Fruit fly (Drosophila melanogaster) whole organism, larva: ENCODE results near the gene CG14711.

Source experiments
- noc ChIP-seq: fragments of 200-800 bp; sonication (Bioruptor generic); optimal IDR thresholded peaks from 3 replicates; lab custom pipeline; 2019; ENCODE audit warnings: missing biosample characterization, mild to moderate bottlenecking, missing genetic modification characterization, moderate library complexity

CG14711 gene

DNA sequence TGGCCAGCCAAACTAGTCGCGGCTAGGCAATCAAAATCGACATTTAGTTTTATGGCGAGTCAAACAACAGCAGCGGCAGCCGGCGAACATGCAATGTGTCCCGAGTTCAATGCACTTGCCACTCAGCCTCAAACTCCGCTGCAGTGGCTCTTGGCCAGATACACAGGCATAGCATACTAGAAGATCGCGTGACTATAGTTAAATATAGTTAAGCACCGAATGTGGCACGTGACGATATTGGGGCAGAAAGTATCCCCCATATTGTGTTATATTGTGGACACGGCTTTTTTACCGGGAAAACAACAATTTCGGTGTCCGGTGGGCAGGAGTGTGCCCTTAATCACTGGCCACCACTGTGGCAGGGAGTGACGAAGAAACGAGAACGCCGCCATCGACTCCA lies 5.3 kb upstream of the CG14711 start:
- TF ChIP-seq noc (tag; lab: Kevin White, UChicago), result no peak

DNA sequence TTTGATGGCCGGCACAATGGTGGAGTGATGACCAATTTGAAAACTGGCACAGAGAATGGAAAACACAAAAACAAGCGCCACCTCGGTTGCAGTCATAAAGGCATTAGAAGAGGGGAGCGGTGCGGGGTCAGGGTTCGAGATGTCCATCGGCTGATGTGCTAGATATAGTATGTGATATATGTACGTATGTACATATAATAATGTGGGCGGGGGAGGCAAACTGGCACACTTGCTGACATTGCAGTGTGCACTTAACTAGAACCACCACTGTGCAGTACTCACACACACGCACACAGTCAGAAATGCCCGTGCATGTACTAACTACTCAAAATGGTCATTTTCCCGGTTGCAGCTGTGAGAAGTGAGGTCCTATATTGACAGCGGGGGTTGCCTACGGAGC lies 4.3 kb upstream of the CG14711 start:
- no peak for TF ChIP-seq noc (tag; lab: Kevin White, UChicago)

DNA sequence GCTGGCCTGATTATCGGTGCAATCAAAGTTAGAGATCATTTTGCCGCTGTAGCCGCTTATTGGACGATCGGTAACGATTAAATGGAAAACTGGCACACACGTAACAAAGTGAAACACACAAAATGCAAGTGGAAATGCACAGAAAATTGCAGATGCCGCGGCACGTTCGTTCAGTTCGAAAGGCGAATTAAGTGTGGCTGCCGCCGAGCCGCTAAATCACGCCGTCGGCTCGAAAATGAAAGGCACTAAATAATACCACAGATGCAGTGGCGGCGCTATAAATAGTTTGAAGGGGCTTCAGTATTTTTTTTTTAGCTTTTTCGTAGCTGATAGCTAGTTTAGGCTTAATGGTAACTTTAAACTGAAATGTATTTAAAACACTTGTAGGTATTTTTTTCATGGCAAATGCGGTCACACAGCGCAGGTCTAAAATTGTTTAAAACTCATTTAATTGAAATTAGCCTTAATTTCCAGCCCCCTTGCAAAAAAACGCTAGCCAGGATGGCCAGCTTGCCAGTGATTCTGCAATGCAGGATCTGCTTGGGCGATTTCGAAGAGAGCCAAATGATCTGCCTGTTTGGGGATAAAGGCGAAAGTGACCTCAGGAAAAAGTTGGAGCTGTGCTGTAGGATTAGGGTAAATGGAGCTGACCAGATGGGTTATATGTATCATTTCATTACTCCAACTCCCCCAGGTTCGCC lies 3.3 kb upstream of the CG14711 start, which contains the start of the genes Jupiter and CG14710:
Jupiter (minus strand) TSS at position 198 of the 701 bp plus-strand sequence.
CG14710 (plus strand) TSS at position 382 of the 701 bp plus-strand sequence.
- TF ChIP-seq noc (tag; lab: Kevin White, UChicago), result no peak

DNA sequence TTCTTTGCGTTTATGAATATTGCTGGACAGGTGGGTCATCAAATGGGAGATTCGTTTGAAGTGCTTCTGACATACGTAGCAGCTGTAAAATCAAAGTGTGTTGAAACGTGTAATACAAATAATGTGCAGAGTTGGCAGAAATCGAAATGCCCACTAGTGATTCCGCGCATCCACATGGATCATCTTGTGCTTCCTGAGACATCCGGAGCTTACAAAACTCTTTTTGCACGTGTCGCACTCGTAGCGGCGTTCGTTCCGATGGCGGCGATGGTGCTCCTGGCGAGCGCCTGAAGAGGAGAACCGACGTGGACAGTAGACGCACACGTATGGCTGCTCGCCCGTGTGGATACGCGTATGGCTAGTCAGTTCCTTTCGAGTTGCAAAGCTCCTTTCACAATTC lies 2.4 kb downstream of the CG14711 start, which contains the start of gene Zaf1:
Zaf1 (minus strand) TSS at position 101 of the 400 bp plus-strand sequence.
- TF ChIP-seq noc (tag; lab: Kevin White, UChicago), result no peak

DNA sequence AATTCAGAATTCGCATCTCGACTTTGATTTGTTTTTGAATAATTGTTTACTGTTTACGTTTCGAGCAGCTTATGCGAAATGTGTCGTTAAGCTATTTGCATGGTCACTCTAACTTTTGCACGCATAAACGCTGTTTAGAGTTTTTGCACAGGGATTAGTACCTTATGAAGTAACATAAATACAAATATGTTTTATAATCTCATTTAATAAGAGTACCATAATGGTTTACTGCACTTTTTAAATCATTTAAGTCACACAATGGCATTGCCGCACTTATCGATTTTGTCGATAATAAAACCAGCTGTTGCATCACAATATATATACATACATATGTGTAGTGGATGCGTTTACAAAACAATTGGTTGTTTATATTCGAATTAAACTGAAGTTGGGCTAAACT lies 3.4 kb downstream of the CG14711 start, which contains the start of the genes CG6813 and CG18764:
CG6813 (minus strand) TSS at position 68 of the 400 bp plus-strand sequence.
CG18764 (plus strand) TSS at position 319 of the 400 bp plus-strand sequence.
- TF ChIP-seq noc (tag; lab: Kevin White, UChicago), result no peak

DNA sequence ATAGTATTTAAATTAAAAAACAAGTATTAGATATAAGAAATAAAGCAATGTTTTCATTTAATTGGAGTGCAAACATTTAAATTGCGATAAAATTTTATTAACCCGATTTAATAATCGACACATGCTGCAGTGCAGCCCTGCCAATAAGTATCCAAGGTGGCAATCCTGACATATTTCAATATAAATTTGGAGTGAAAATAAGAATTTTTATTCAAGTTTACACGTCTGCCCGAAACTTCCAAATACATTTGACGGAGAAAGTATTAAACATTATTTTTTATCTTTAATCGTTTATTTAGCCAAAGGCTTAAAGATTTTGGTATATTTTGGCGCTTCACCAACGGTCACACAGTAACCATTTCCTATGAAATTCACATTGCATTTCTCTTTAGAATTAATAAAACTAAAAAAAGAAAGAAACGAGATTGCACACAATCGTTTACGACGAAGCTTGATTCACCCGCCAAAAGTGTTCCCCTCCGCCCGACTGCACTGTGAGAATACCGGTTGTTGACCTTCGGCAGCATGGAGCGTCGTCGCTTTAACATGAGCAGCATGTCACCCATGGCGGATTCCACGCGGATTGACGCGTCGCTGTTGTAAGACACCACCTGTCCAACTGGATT lies 5.4 kb downstream of the CG14711 start, which contains the start of gene CG14712:
CG14712 (plus strand) TSS at position 344 of the 626 bp plus-strand sequence.
- no peak for TF ChIP-seq noc (tag; lab: Kevin White, UChicago)

DNA sequence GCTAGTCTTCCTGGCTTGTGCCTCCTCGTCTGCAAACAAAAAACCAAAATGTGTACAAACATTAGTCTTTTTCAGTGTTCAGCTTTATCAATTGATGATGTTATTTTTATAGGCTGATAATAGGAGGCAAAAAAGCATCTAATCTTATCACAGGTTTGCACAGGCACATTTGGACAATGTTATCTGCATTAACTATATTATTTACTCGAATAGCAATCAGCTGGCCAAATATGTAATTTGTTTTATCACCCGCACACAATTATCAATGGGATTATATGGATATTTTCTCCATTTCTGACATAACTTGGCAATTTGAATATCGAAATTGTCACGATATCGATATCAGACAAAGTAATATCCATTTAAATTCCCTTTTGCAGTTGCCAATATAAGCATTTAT lies 14.4 kb downstream of the CG14711 start:
- TF ChIP-seq noc (tag; lab: Kevin White, UChicago), result no peak

DNA sequence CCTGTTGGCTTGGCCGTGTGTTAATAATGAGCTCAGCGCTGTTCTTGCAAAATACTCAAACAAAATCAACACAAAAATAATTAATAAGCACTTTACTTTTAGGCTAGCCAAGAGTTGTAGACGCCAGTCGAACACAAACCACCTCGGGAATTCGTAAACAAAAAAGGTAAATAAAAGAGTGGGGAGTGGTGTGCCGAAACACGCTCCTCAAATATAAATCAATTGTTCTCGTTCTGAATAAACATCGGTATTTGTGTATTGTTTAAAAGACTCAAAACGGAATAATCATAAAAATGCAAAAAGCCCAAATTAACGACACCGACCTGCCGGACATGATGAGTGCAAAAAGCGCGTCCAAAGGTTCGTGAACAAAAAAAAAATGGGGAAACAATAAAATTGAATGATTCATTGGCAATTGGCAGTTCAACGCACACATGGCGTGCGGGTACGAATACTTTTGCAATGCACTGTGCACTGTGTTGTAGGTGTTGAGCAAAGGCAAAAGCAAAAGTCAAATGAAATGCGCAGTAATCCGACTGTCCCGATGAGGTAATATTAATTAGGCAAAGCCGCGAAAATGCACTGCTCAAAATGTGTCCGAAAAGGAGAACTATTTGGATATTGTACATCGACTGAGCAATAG lies 16.9 kb downstream of the CG14711 start:
- peak; percentile 3 for TF ChIP-seq noc (tag; lab: Kevin White, UChicago)

DNA sequence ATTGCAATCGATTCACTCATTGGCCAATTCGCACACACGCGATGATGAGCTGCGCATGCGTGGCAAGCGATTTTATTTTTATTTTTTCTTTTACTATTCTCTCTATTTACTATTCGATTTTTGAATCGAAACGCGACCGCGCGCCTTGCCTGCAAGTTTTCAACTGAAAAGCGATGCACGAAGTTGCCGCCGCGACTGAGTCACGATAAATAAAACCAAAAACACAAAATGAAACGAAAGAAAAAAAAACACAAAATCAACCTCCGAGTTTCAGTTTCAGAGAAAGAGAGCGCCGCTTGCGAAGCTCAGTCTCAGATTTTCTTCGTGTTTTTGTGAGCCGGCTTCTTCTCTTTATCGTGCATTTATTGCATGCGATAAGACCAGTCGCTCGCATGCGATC lies 23.7 kb downstream of the CG14711 start:
- no peak for TF ChIP-seq noc (tag; lab: Kevin White, UChicago)

DNA sequence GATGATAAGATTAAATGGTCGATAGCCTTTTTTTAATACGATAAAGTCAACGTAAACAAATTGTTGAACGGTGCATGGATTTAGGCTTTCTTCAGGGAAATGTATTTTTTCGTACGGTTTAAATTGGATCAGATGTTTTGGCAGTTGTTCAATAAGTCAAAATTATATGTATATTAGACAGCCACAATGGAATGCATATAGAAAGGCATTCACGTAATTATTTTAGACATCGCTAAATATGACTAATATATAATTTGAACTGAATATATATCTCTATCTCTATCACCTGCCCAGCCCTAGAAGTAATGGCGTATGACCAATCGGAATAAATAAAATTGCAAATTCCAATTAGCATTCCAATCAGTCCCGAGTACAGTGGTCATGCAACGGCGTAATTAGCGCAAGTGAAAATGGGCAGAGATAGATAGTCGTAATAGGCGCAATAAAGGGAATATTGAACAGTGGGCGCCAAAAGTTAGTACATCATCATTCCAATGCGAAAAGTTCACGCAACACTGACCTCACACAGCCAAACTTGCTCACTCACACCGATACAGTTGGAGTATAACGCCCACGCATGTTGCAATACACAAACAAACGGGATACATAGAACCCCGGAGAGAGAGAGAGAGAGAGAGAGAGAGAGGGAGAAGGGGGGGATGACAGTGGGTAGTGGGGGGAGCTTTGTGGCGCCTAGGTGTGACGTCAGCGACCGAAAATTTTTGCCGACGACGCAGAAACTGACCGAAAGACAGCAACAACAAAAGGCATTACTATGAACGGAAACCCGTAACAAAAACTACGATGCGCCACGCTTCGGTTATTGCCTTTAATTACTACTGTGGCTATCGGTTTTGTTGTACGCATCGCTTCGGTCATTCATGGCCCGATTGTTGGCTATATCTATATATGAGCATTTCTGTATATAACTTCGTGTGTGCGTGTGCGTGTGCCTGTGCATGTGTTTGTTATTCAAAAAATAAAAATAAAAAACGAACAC lies 25.5 kb downstream of the CG14711 start:
- no peak for TF ChIP-seq noc (tag; lab: Kevin White, UChicago)

DNA sequence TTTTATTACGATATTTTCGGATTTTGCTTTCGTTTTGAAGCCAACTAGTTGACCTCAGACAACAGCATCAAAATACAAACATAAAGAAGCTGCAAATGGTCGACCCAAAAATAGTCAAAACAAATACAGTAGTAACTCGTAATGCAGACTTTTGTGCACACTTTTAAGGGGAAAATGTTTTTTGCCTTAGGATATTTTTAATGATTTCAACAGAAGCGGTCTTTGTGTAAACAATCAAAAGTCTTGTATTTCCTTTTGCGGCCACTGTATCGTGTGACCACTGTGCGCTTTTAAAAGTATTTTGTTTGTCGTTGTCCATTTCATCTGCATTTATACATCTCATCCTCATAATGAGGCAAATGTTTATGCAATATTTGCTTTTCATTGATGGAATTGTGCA lies 26.3 kb downstream of the CG14711 start:
- TF ChIP-seq noc (tag; lab: Kevin White, UChicago), result peak; percentile 97

DNA sequence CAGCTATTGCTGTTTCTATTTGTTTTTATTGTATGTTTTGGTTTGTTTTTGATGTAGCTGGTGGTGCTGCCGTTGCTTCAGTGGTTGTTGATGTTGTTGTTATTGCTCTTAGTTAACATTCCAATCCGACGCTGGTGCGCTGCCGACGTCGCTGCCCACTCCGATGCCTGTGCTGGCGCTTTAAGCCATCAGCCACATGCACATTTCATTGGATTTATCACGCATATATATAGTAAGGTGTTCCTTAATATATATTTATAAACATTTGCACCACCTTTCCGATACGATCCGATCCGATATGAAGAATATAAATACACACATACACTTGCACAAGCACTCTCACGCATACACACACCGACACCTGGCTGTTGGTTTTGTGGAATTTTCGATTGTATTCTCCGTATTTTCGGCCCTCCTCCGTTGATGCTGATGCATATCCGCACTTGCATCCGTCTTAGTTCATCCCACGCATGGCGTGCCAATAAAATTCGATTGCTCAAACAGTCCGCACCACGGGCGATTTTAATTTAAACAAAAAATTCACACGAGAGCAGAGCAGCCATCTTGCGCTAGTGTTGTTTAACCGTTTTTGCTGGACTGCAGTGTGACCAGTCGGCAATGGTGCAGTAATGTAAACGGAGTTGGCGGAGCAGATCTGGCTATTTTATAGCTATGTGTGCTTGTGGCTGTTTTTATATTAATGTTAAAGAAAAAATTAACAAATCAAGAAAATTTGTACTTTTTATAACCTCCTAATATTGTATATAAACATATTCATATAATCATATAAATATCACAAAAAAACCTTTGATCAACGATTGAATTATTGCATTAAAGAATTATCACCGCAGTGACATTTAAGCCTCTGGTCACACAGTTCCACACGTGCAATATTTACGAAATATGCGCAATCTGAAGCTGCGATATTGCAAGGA lies 27.2 kb downstream of the CG14711 start, which contains the start of the genes Csk and Elp1:
Csk (minus strand) TSS at position 602 of the 935 bp plus-strand sequence.
Elp1 (plus strand) TSS at position 867 of the 935 bp plus-strand sequence.
- TF ChIP-seq noc (tag; lab: Kevin White, UChicago), result peak; percentile 59

DNA sequence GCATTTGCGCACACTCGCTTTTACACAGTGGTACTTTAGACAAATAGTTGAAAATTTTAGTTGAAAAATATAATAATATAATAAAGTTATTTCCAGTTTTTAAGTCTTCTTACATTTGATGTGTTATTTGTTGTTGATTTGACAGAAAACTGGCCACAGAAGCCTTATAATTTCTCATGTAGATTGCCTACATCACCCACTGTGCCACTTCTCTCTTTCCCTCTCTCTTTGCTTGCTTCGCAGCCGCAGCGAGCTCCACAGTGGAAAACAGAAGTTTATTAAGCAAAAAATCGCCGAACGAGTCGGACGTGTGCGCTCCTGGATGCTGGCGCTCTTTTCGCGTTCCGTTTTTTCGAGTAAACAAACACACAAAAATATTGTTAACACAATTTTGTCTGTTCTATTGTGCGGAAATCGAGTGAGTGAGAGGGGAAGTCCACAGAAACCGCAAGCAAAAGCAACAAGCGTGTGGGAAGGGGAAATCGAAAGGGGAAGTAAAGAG lies 32.8 kb downstream of the CG14711 start, which contains the start of gene CG42327:
CG42327 (plus strand) TSS at position 277 of the 502 bp plus-strand sequence.
- peak; percentile 31 for TF ChIP-seq noc (tag; lab: Kevin White, UChicago)
